Worm (Caenorhabditis elegans): ENCODE results near the gene ZK546.4.

- TF ChIP-seq hlh-8 (tag; optimal IDR thresholded peaks at IDR 0.05) (no peak), fkh-10 (GFP tag; optimal IDR thresholded peaks at IDR 0.05) (no peak), pha-4 (tag; optimal IDR thresholded peaks at IDR 0.05) (no peak), ahr-1 (tag; optimal IDR thresholded peaks at IDR 0.05) (no peak), C08G9.2 (tag; optimal IDR thresholded peaks at IDR 0.05) (no peak), ceh-34 (tag; optimal IDR thresholded peaks at IDR 0.05) (no peak)
Measured at ce11 chrII:4888527-4889487, 49.0 kb upstream of the ZK546.4 start, which contains the start of gene pgm-1.
